Fruit fly (Drosophila melanogaster): ENCODE measurements around the gene CG46394.
A peak's percentile ranks its signal among the peaks of the same experiment; 100 is the strongest.

CG46394 gene

dm6 chr3L:11555662-11556460 is 44.3 kb upstream of the CG46394 start (continued):
- TF ChIP-seq hbn (GFP tag; IDR thresholded peaks at IDR 0.05; ENCODE audit: partially characterized antibody) (peak; percentile 25; the same call in 1 of the 2 replicates), grau (tag; optimal IDR thresholded peaks at IDR 0.05) (peak; percentile 88), CG11695 (GFP tag; IDR thresholded peaks at IDR 0.05) (peak; percentile 80), CG4617 (GFP tag; optimal IDR thresholded peaks at IDR 0.05; ENCODE audit: borderline replicate concordance) (peak; percentile 19), Dek (tag; optimal IDR thresholded peaks at IDR 0.05) (peak; percentile 64), CG4707 (GFP tag; optimal IDR thresholded peaks at IDR 0.05) (peak; percentile 30), lov (optimal IDR thresholded peaks at IDR 0.05) (no peak), lov (GFP tag; IDR thresholded peaks at IDR 0.05) (peak; percentile 38; the same call in 1 of the 3 replicates), CG33213 (GFP tag; optimal IDR thresholded peaks at IDR 0.05) (peak; percentile 41), CG14965 (GFP tag; optimal IDR thresholded peaks at IDR 0.05; ENCODE audit: borderline replicate concordance) (no peak), ind (GFP tag; optimal IDR thresholded peaks at IDR 0.05) (peak; percentile 48), cwo (GFP tag; optimal IDR thresholded peaks at IDR 0.05) (peak; percentile 49)

- peak; percentile 27 for TF ChIP-seq Oli (tag; optimal IDR thresholded peaks at IDR 0.05)
- TF ChIP-seq cwo (GFP tag; optimal IDR thresholded peaks at IDR 0.05): peak; percentile 27
- no peak for TF ChIP-seq gsb (GFP tag; IDR thresholded peaks at IDR 0.05)
- TF ChIP-seq ind (GFP tag; optimal IDR thresholded peaks at IDR 0.05): peak; percentile 10
- TF ChIP-seq CG6254 (GFP tag; optimal IDR thresholded peaks at IDR 0.05): no peak
- TF ChIP-seq MTF-1 (GFP tag; optimal IDR thresholded peaks at IDR 0.05; ENCODE audit: borderline replicate concordance): no peak
- no peak for TF ChIP-seq pum (GFP tag; optimal IDR thresholded peaks at IDR 0.05)
- TF ChIP-seq CG11696 (GFP tag; IDR thresholded peaks at IDR 0.05): peak; percentile 71; the same call in 1 of the 2 replicates
- peak; percentile 36 for TF ChIP-seq CG30403 (GFP tag; optimal IDR thresholded peaks at IDR 0.05)
- no peak for TF ChIP-seq gcm2 (GFP tag; optimal IDR thresholded peaks at IDR 0.05)
- TF ChIP-seq CG17802 (tag; optimal IDR thresholded peaks at IDR 0.05): no peak
- TF ChIP-seq dimm (GFP tag; IDR thresholded peaks at IDR 0.05): no peak
- TF ChIP-seq stwl (tag; optimal IDR thresholded peaks at IDR 0.05): no peak
- TF ChIP-seq lola (GFP tag; optimal IDR thresholded peaks at IDR 0.05): no peak
- TF ChIP-seq kay (GFP tag; optimal IDR thresholded peaks at IDR 0.05): no peak
- TF ChIP-seq gt (GFP tag; IDR thresholded peaks at IDR 0.05): no peak
- TF ChIP-seq slou (GFP tag; optimal IDR thresholded peaks at IDR 0.05): no peak
- no peak for TF ChIP-seq CG30431 (GFP tag; optimal IDR thresholded peaks at IDR 0.05)
- no peak for TF ChIP-seq CG14441 (GFP tag; IDR thresholded peaks at IDR 0.05)
- TF ChIP-seq CG18619 (GFP tag; optimal IDR thresholded peaks at IDR 0.05): peak; percentile 44
- TF ChIP-seq bcd (GFP tag; optimal IDR thresholded peaks at IDR 0.05): peak; percentile 32
- no peak for TF ChIP-seq Dfd (GFP tag; optimal IDR thresholded peaks at IDR 0.05)
- no peak for TF ChIP-seq CG7271 (tag; optimal IDR thresholded peaks at IDR 0.05)
- TF ChIP-seq Hr39 (optimal IDR thresholded peaks at IDR 0.05): no peak
- no peak for TF ChIP-seq CG10274 (GFP tag; optimal IDR thresholded peaks at IDR 0.05)
- TF ChIP-seq Hr3 (GFP tag; optimal IDR thresholded peaks at IDR 0.05): no peak
- peak; percentile 5 for TF ChIP-seq unpg (GFP tag; optimal IDR thresholded peaks at IDR 0.05)
- TF ChIP-seq Hand (GFP tag; optimal IDR thresholded peaks at IDR 0.05): peak; percentile 64
- TF ChIP-seq CG10321 (GFP tag; IDR thresholded peaks at IDR 0.05): no peak
- TF ChIP-seq CG42726 (GFP tag; IDR thresholded peaks at IDR 0.05; ENCODE audit: partially characterized antibody): no peak
- TF ChIP-seq sens (GFP tag): no peak
- peak; percentile 30 for TF ChIP-seq Fer3 (tag; optimal IDR thresholded peaks at IDR 0.05)
- no peak for TF ChIP-seq CG1233 (GFP tag; optimal IDR thresholded peaks at IDR 0.05)
- TF ChIP-seq lab (GFP tag; optimal IDR thresholded peaks at IDR 0.05): peak; percentile 54
- TF ChIP-seq chm (GFP tag; IDR thresholded peaks at IDR 0.05): no peak
- TF ChIP-seq vnd (GFP tag; IDR thresholded peaks at IDR 0.05; ENCODE audit: partially characterized antibody): no peak
- TF ChIP-seq Spps (tag; optimal IDR thresholded peaks at IDR 0.05): no peak
- no peak for TF ChIP-seq Gug (GFP tag; IDR thresholded peaks at IDR 0.05)
Measured at dm6 chr3L:11556637-11557036, 43.5 kb upstream of the CG46394 start.

Measured in whole organism, embryonic.